Fruit fly (Drosophila melanogaster) whole organism, embryonic: ENCODE data around the gene CG31287.

Experiments
- B-H2 ChIP-seq: fragments of 200-800 bp; sonication (Bioruptor generic); optimal IDR thresholded peaks from 2 replicates; lab custom pipeline; 2018; ENCODE audit warnings: missing biosample characterization, mild to moderate bottlenecking, missing genetic modification characterization
- CG10321 ChIP-seq: fragments of 200-800 bp; sonication (Bioruptor generic); IDR thresholded peaks from 2 replicates; pipeline ENCODE4 v1.3.6; 2022; ENCODE audit warnings: missing biosample characterization, missing genetic modification characterization
- CG10366 ChIP-seq: fragments of 200-800 bp; sonication (Bioruptor generic); IDR thresholded peaks from 2 replicates; pipeline ENCODE4 v1.3.6; 2022; ENCODE audit warnings: missing biosample characterization, missing genetic modification characterization
- CG12219 ChIP-seq: fragments of 200-800 bp; sonication (Bioruptor generic); optimal IDR thresholded peaks from 3 replicates; lab custom pipeline; 2018; ENCODE audit warnings: missing biosample characterization, mild to moderate bottlenecking, missing genetic modification characterization
- CG13894 ChIP-seq: fragments of 200-800 bp; sonication (Bioruptor generic); optimal IDR thresholded peaks from 3 replicates; lab custom pipeline; 2018; ENCODE audit warnings: missing biosample characterization, mild to moderate bottlenecking, missing genetic modification characterization, moderate library complexity
- CG15601 ChIP-seq: fragments of 200-800 bp; sonication (Bioruptor generic); optimal IDR thresholded peaks from 3 replicates; lab custom pipeline; 2019; ENCODE audit warnings: missing biosample characterization, mild to moderate bottlenecking, missing genetic modification characterization, moderate library complexity
- CG18476 ChIP-seq: fragments of 200-800 bp; sonication (Bioruptor generic); optimal IDR thresholded peaks from 2 replicates; lab custom pipeline; 2016; ENCODE audit warnings: missing biosample characterization, mild to moderate bottlenecking, missing genetic modification characterization
- CG18599 ChIP-seq: fragments of 200-800 bp; sonication (Bioruptor generic); optimal IDR thresholded peaks from 3 replicates; lab custom pipeline; 2017; ENCODE audit warnings: missing biosample characterization, missing genetic modification characterization, mild to moderate bottlenecking, moderate library complexity, missing genetic modification reagents
- CG2875 ChIP-seq: fragments of 200-800 bp; sonication (Bioruptor generic); optimal IDR thresholded peaks from 2 replicates; lab custom pipeline; 2017; ENCODE audit warnings: missing biosample characterization, mild to moderate bottlenecking, missing genetic modification characterization, missing genetic modification reagents
- CG30020 ChIP-seq: fragments of 200-800 bp; optimal IDR thresholded peaks from 2 replicates; lab custom pipeline; 2019; ENCODE audit warnings: missing biosample characterization, mild to moderate bottlenecking, missing genetic modification characterization, moderate library complexity
- CG3407 ChIP-seq: fragments of 200-800 bp; sonication (Bioruptor generic); optimal IDR thresholded peaks from 2 replicates; lab custom pipeline; 2018; ENCODE audit warnings: missing biosample characterization, mild to moderate bottlenecking, missing genetic modification characterization
- CG4707 ChIP-seq: fragments of 200-800 bp; sonication (Bioruptor generic); optimal IDR thresholded peaks from 2 replicates; lab custom pipeline; 2018; ENCODE audit warnings: missing biosample characterization, mild to moderate bottlenecking, missing genetic modification characterization, moderate library complexity
- CG6813 ChIP-seq: fragments of 200-800 bp; sonication (Bioruptor generic); optimal IDR thresholded peaks from 2 replicates; lab custom pipeline; 2017; ENCODE audit warnings: missing biosample characterization, missing genetic modification characterization, mild to moderate bottlenecking, moderate library complexity, missing genetic modification reagents
- CG7357 ChIP-seq: fragments of 200-800 bp; sonication (Bioruptor generic); IDR thresholded peaks from 3 replicates; pipeline ENCODE4 v1.3.6; 2022; ENCODE audit warnings: missing biosample characterization, missing genetic modification characterization
- CG7745 ChIP-seq: fragments of 200-800 bp; sonication (Bioruptor generic); optimal IDR thresholded peaks from 2 replicates; lab custom pipeline; 2018; ENCODE audit warnings: missing biosample characterization, mild to moderate bottlenecking, missing genetic modification characterization, moderate library complexity
- CG8944 ChIP-seq: fragments of 200-800 bp; sonication (Bioruptor generic); optimal IDR thresholded peaks from 3 replicates; lab custom pipeline; 2016; ENCODE audit warnings: missing biosample characterization, missing genetic modification characterization
- CG9817 ChIP-seq: fragments of 200-800 bp; sonication (Bioruptor generic); optimal IDR thresholded peaks from 2 replicates; lab custom pipeline; 2018; ENCODE audit warnings: missing biosample characterization, mild to moderate bottlenecking, missing genetic modification characterization, moderate library complexity
- Camta ChIP-seq: fragments of 200-800 bp; sonication (Bioruptor generic); optimal IDR thresholded peaks from 2 replicates; lab custom pipeline; 2016; ENCODE audit warnings: missing biosample characterization, missing genetic modification characterization
- Dip2 ChIP-seq: fragments of 200-800 bp; sonication (Bioruptor generic); IDR thresholded peaks from 2 replicates; pipeline ENCODE4 v1.3.6; 2022; ENCODE audit warnings: missing biosample characterization, missing genetic modification characterization
- Dip3 ChIP-seq: fragments of 200-800 bp; sonication (Bioruptor generic); optimal IDR thresholded peaks from 3 replicates; lab custom pipeline; 2016; ENCODE audit warnings: missing biosample characterization, missing genetic modification characterization
- Gug ChIP-seq: fragments of 200-800 bp; sonication (Bioruptor generic); IDR thresholded peaks from 4 replicates; pipeline ENCODE4 v1.3.6; 2022; ENCODE audit warnings: missing biosample characterization, missing genetic modification characterization
- HmgZ ChIP-seq: fragments of 200-800 bp; sonication (Bioruptor generic); optimal IDR thresholded peaks from 2 replicates; lab custom pipeline; 2018; ENCODE audit warnings: missing biosample characterization, mild to moderate bottlenecking, missing genetic modification characterization
- Max ChIP-seq: fragments of 200-800 bp; sonication (Bioruptor generic); optimal IDR thresholded peaks from 2 replicates; lab custom pipeline; 2016; ENCODE audit warnings: missing biosample characterization, mild to moderate bottlenecking, missing genetic modification characterization
- Med ChIP-seq: fragments of 200-800 bp; sonication (Bioruptor generic); peaks from one replicate; lab custom pipeline; 2016; ENCODE audit warnings: missing biosample characterization, missing genetic modification characterization, mild to moderate bottlenecking, inconsistent platforms, moderate library complexity
- NC2β ChIP-seq: fragments of 200-800 bp; sonication (Bioruptor generic); optimal IDR thresholded peaks from 2 replicates; lab custom pipeline; 2016; ENCODE audit warnings: missing biosample characterization, missing genetic modification characterization
- Optix ChIP-seq: fragments of 200-800 bp; sonication (Bioruptor generic); IDR thresholded peaks from 3 replicates; pipeline ENCODE4 v1.3.6; 2022; ENCODE audit warnings: missing biosample characterization, missing genetic modification characterization
- Side ChIP-seq: fragments of 200-800 bp; sonication (Bioruptor generic); optimal IDR thresholded peaks from 2 replicates; lab custom pipeline; 2016; ENCODE audit warnings: missing biosample characterization, missing genetic modification characterization
- Sry-δ ChIP-seq: fragments of 200-800 bp; sonication (Bioruptor generic); optimal IDR thresholded peaks from 2 replicates; lab custom pipeline; 2016; ENCODE audit warnings: missing biosample characterization, missing genetic modification characterization
- Trl ChIP-seq, 3 experiments: fragments of >200 bp in 2 of 3; fragments of 200-800 bp in 1 of 3; sonication (Bioruptor generic) in 1 of 3; optimal IDR thresholded peaks; 2 replicates in 1 of 3; 3 replicates in 2 of 3; lab custom pipeline; 2016 to 2017; ENCODE audit warnings: missing biosample characterization in 1 of 3, missing genetic modification characterization in 1 of 3
- abd-A ChIP-seq: fragments of 200-800 bp; sonication (Bioruptor generic); optimal IDR thresholded peaks from 3 replicates; lab custom pipeline; 2019; ENCODE audit warnings: missing biosample characterization, mild to moderate bottlenecking, missing genetic modification characterization, moderate library complexity
- al ChIP-seq: fragments of 200-800 bp; sonication (Bioruptor generic); IDR thresholded peaks from 2 replicates; pipeline ENCODE4 v1.3.6; 2022; ENCODE audit warnings: missing biosample characterization, missing genetic modification characterization
- bigmax ChIP-seq: fragments of 200-800 bp; sonication (Bioruptor generic); optimal IDR thresholded peaks from 2 replicates; lab custom pipeline; 2018; ENCODE audit warnings: missing biosample characterization, mild to moderate bottlenecking, missing genetic modification characterization
- cg ChIP-seq: fragments of 200-800 bp; sonication (Bioruptor generic); optimal IDR thresholded peaks from 3 replicates; lab custom pipeline; 2019; ENCODE audit warnings: missing biosample characterization, mild to moderate bottlenecking, missing genetic modification characterization, moderate library complexity
- chm ChIP-seq: fragments of 200-800 bp; sonication (Bioruptor generic); IDR thresholded peaks from 2 replicates; pipeline ENCODE4 v1.3.6; 2022; ENCODE audit warnings: missing biosample characterization, missing genetic modification characterization
- ftz-f1 ChIP-seq: fragments of 200-800 bp; sonication (Bioruptor generic); optimal IDR thresholded peaks from 2 replicates; lab custom pipeline; 2016; ENCODE audit warnings: missing biosample characterization, missing genetic modification characterization
- gfzf ChIP-seq: fragments of 200-800 bp; sonication (Bioruptor generic); optimal IDR thresholded peaks from 2 replicates; lab custom pipeline; 2016; ENCODE audit warnings: missing biosample characterization, mild to moderate bottlenecking, missing genetic modification characterization, moderate library complexity
- jigr1 ChIP-seq: fragments of 200-800 bp; sonication (Bioruptor generic); IDR thresholded peaks from 3 replicates; pipeline ENCODE4 v1.3.6; 2022; ENCODE audit warnings: missing biosample characterization, missing genetic modification characterization
- jumu ChIP-seq: fragments of 200-800 bp; sonication (Bioruptor generic); optimal IDR thresholded peaks from 3 replicates; lab custom pipeline; 2016; ENCODE audit warnings: missing biosample characterization, missing genetic modification characterization
- kay ChIP-seq: fragments of 200-800 bp; sonication (Bioruptor generic); optimal IDR thresholded peaks from 2 replicates; lab custom pipeline; 2016; ENCODE audit warnings: missing biosample characterization, missing genetic modification characterization
- kni ChIP-seq: fragments of 200-800 bp; sonication (Bioruptor generic); optimal IDR thresholded peaks from 3 replicates; lab custom pipeline; 2017; ENCODE audit warnings: mild to moderate bottlenecking, missing biosample characterization, missing genetic modification reagents, missing genetic modification characterization
- pan ChIP-seq, 4 experiments: fragments of >200 bp in 3 of 4; fragments of 200-800 bp in 1 of 4; sonication (Bioruptor generic) in 1 of 4; optimal IDR thresholded peaks in 3 of 4; IDR thresholded peaks in 1 of 4; 2 replicates each; pipeline versions ENCODE4 v1.3.6 to Lab custom; 2017 to 2022; ENCODE audit warnings: missing biosample characterization in 2 of 4, missing genetic modification characterization in 2 of 4, mixed read lengths in 1 of 4
- pfk ChIP-seq: fragments of 200-800 bp; sonication (Bioruptor generic); optimal IDR thresholded peaks from 2 replicates; lab custom pipeline; 2018; ENCODE audit warnings: missing biosample characterization, mild to moderate bottlenecking, missing genetic modification characterization, moderate library complexity
- repo ChIP-seq: fragments of 200-800 bp; sonication (Bioruptor generic); optimal IDR thresholded peaks from 2 replicates; lab custom pipeline; 2016; ENCODE audit warnings: missing biosample characterization, missing genetic modification characterization
- sima ChIP-seq: fragments of 200-800 bp; sonication (Bioruptor generic); optimal IDR thresholded peaks from 2 replicates; lab custom pipeline; 2016; ENCODE audit warnings: missing biosample characterization, missing genetic modification characterization
- twi ChIP-seq: fragments of 200-800 bp; optimal IDR thresholded peaks from 2 replicates; lab custom pipeline; 2019; ENCODE audit warnings: missing biosample characterization, mild to moderate bottlenecking, missing genetic modification characterization, moderate library complexity
- tx ChIP-seq: fragments of 200-800 bp; sonication (Bioruptor generic); optimal IDR thresholded peaks from 2 replicates; lab custom pipeline; 2016; ENCODE audit warnings: missing biosample characterization, missing genetic modification characterization
- unc-4 ChIP-seq: fragments of 200-800 bp; sonication (Bioruptor generic); IDR thresholded peaks from 2 replicates; pipeline ENCODE4 v1.3.6; 2022; ENCODE audit warnings: missing biosample characterization, missing genetic modification characterization; ENCODE audit not compliant: partially characterized antibody
- zen2 ChIP-seq: fragments of 200-800 bp; sonication (Bioruptor generic); IDR thresholded peaks from 3 replicates; pipeline ENCODE4 v1.3.6; 2022; ENCODE audit warnings: missing biosample characterization, missing genetic modification characterization; ENCODE audit not compliant: partially characterized antibody

The CG31287 gene

DNA sequence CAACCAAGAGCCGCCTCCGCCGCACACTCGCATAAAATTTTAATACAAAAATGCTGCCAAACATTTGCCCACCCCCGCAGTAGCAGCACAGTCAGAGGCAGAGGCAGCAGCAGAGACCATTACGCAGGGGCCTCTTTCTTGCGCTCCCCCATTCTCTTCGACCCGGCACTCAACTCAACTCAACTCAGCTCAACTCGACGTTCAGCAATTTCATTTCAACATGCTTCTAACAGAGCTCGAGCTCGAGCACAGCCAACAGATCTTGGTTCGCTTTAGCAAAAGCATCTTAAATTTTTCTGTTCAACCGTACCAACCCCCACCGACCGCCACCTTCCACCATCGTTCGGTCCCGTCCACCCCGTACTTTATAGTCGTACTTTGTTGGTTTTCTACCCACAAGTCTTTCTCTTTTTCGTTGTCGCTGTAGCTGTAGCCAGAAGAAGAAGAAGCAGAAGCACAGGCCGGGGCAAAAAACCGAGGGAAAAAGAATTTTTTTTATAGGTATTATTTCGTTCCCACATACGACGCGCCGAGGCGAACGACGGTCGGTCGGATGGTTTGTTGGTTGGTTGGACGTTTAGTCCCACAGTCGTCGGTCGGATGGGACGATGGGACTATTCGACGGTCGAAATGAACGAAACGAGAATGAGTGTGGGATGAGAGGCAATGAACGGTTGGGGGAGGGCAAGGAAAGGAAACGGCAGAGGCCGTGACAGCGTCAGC, 32.2 kb downstream of the CG31287 start (continued):
- TF ChIP-seq sima (GFP tag; lab: Kevin White, UChicago) (no peak), Med (GFP tag; lab: Kevin White, UChicago) (peak; percentile 93), CG7745 (tag; lab: Kevin White, UChicago) (peak; percentile 66), unc-4 (GFP tag; lab: Robert Waterston, UW) (no peak), CG3407 (no peak), Dip2 (GFP tag; lab: Robert Waterston, UW) (no peak), CG6813 (no peak), cg (GFP tag; lab: Kevin White, UChicago) (peak; percentile 64), abd-A (peak; percentile 99), chm (GFP tag; lab: Robert Waterston, UW) (no peak), CG4707 (GFP tag; lab: Kevin White, UChicago) (peak; percentile 100), bigmax (GFP tag; lab: Kevin White, UChicago) (peak; percentile 79), pfk (GFP tag; lab: Kevin White, UChicago) (peak; percentile 86), tx (GFP tag; lab: Kevin White, UChicago) (no peak), pan (optimal IDR thresholded peaks at IDR 0.05; lab: Kevin White, UChicago) (no peak), pan (GFP tag; optimal IDR thresholded peaks at IDR 0.05 in 1 of 2, IDR thresholded peaks at IDR 0.05 in 1 of 2) (no peak), Max (GFP tag; lab: Kevin White, UChicago) (no peak), CG9817 (tag; lab: Kevin White, UChicago) (no peak), Side (GFP tag; lab: Kevin White, UChicago) (peak; percentile 40), CG30020 (tag; lab: Kevin White, UChicago) (no peak), CG2875 (GFP tag; lab: Kevin White, UChicago) (no peak), jumu (peak; percentile 14), ftz-f1 (peak; percentile 91), al (no peak), B-H2 (GFP tag; lab: Kevin White, UChicago) (no peak), CG18599 (GFP tag; lab: Kevin White, UChicago) (peak; percentile 32), CG15601 (tag; lab: Kevin White, UChicago) (peak; percentile 39), CG13894 (tag; lab: Kevin White, UChicago) (peak; percentile 100), CG10366 (GFP tag; lab: Robert Waterston, UW) (no peak), NC2β (GFP tag; lab: Kevin White, UChicago) (peak; percentile 35), jigr1 (GFP tag; lab: Robert Waterston, UW) (no peak), Gug (GFP tag; lab: Robert Waterston, UW) (peak; percentile 24; the same call in 1 of the 4 replicates), CG8944 (GFP tag; lab: Kevin White, UChicago) (peak; percentile 9), HmgZ (peak; percentile 62), Trl (optimal IDR thresholded peaks at IDR 0.05; lab: Kevin White, UChicago) (peak; percentile 48 to 77), Trl (GFP tag; optimal IDR thresholded peaks at IDR 0.05; lab: Kevin White, UChicago) (no peak), twi (tag; lab: Kevin White, UChicago) (no peak), Optix (GFP tag; lab: Robert Waterston, UW) (no peak), CG10321 (GFP tag; lab: Robert Waterston, UW) (no peak), kay (GFP tag; lab: Kevin White, UChicago) (peak; percentile 49), kni (GFP tag; lab: Kevin White, UChicago) (peak; percentile 94), gfzf (GFP tag; lab: Kevin White, UChicago) (peak; percentile 4), repo (GFP tag; lab: Kevin White, UChicago) (no peak), CG7357 (GFP tag; lab: Robert Waterston, UW) (0 out of 3 replicates have a peak, but pooled peaks have one; percentile 5), Sry-δ (no peak), CG18476 (GFP tag; lab: Kevin White, UChicago) (no peak), zen2 (no peak), Dip3 (peak; percentile 51), CG12219 (no peak), Camta (GFP tag; lab: Kevin White, UChicago) (no peak)
